Worm (Caenorhabditis elegans) whole organism, L2 larva: ENCODE data around the gene C56E6.7.

ENCODE experiments used
- C34F6.9 ChIP-seq: fragments of 150-350 bp; optimal IDR thresholded peaks from 2 replicates; lab custom pipeline; 2014; ENCODE audit warnings: missing biosample characterization, missing genetic modification characterization
- F13H6.1 ChIP-seq: sonication (generic microtip); optimal IDR thresholded peaks from 2 replicates; lab custom pipeline; 2016; ENCODE audit warnings: missing genetic modification characterization, missing compliant biosample characterization
- R02D3.7 ChIP-seq: fragments of 150-350 bp; optimal IDR thresholded peaks from 2 replicates; lab custom pipeline; 2014; ENCODE audit warnings: missing biosample characterization, missing genetic modification characterization
- Y55F3AM.14 ChIP-seq: fragments of 200-800 bp; sonication (Bioruptor generic); optimal IDR thresholded peaks from 2 replicates; lab custom pipeline; 2018; ENCODE audit warnings: mild to moderate bottlenecking, missing genetic modification characterization, missing compliant biosample characterization
- alr-1 ChIP-seq: fragments of 150-350 bp; optimal IDR thresholded peaks from 2 replicates; lab custom pipeline; 2014; ENCODE audit warnings: missing biosample characterization, missing genetic modification characterization
- aly-2 ChIP-seq: fragments of 150-350 bp; optimal IDR thresholded peaks from 2 replicates; lab custom pipeline; 2014; ENCODE audit warnings: missing biosample characterization, missing genetic modification characterization
- ama-1 ChIP-seq: fragments of 150-350 bp; optimal IDR thresholded peaks from 2 replicates; lab custom pipeline; 2018; ENCODE audit warnings: inconsistent platforms
- blmp-1 ChIP-seq: sonication (generic microtip); optimal IDR thresholded peaks from 2 replicates; lab custom pipeline; 2017; ENCODE audit warnings: missing genetic modification characterization, mild to moderate bottlenecking, missing compliant biosample characterization, antibody characterized with exemption, moderate library complexity; ENCODE audit not compliant: insufficient read depth
- ceh-16 ChIP-seq: fragments of 150-350 bp; optimal IDR thresholded peaks from 2 replicates; lab custom pipeline; 2014; ENCODE audit warnings: missing biosample characterization, missing genetic modification characterization
- ceh-82 ChIP-seq: fragments of 150-350 bp; optimal IDR thresholded peaks from 2 replicates; lab custom pipeline; 2014; ENCODE audit warnings: missing biosample characterization, missing genetic modification characterization
- crh-2 ChIP-seq: sonication (generic microtip); optimal IDR thresholded peaks from 2 replicates; lab custom pipeline; 2017; ENCODE audit warnings: missing biosample characterization, missing genetic modification characterization
- dmd-4 ChIP-seq: sonication (generic microtip); optimal IDR thresholded peaks from 2 replicates; lab custom pipeline; 2017; ENCODE audit warnings: missing biosample characterization, missing genetic modification characterization
- egl-27 ChIP-seq: sonication (generic microtip); optimal IDR thresholded peaks from 3 replicates; lab custom pipeline; 2017; ENCODE audit warnings: missing biosample characterization, missing genetic modification reagents, missing genetic modification characterization
- elt-3 ChIP-seq: sonication (generic microtip); optimal IDR thresholded peaks from 2 replicates; lab custom pipeline; 2017; ENCODE audit warnings: missing biosample characterization, missing genetic modification characterization
- fos-1 ChIP-seq: fragments of 150-350 bp; optimal IDR thresholded peaks from 2 replicates; lab custom pipeline; 2014; ENCODE audit warnings: missing biosample characterization, missing genetic modification characterization
- gmeb-1 ChIP-seq: fragments of 150-350 bp; optimal IDR thresholded peaks from 2 replicates; lab custom pipeline; 2014; ENCODE audit warnings: missing biosample characterization, missing genetic modification characterization
- lin-11 ChIP-seq: fragments of 150-350 bp; sonication (generic microtip); optimal IDR thresholded peaks from 2 replicates; lab custom pipeline; 2014; ENCODE audit warnings: missing biosample characterization, missing genetic modification characterization, inconsistent platforms, mixed read lengths
- lin-13 ChIP-seq: fragments of 150-350 bp; optimal IDR thresholded peaks from 2 replicates; lab custom pipeline; 2014; ENCODE audit warnings: missing biosample characterization, missing genetic modification reagents, missing genetic modification characterization
- lin-39 ChIP-seq: fragments of 150-350 bp; optimal IDR thresholded peaks from 2 replicates; lab custom pipeline; 2014; ENCODE audit warnings: missing biosample characterization, missing genetic modification reagents, missing genetic modification characterization
- lsy-2 ChIP-seq, 2 experiments: fragments of 150-350 bp in 1 of 2; sonication (generic microtip) in 1 of 2; optimal IDR thresholded peaks; 2 replicates each; lab custom pipeline; 2014 to 2017; ENCODE audit warnings: missing biosample characterization in 2 of 2, missing genetic modification characterization in 2 of 2
- mab-5 ChIP-seq: fragments of 150-350 bp; optimal IDR thresholded peaks from 2 replicates; lab custom pipeline; 2014; ENCODE audit warnings: missing biosample characterization, missing genetic modification characterization
- mbf-1 ChIP-seq: sonication (generic microtip); optimal IDR thresholded peaks from 2 replicates; lab custom pipeline; 2017; ENCODE audit warnings: missing biosample characterization, missing genetic modification characterization
- mdl-1 ChIP-seq, 2 experiments: fragments of 150-350 bp in 1 of 2; sonication (generic microtip) in 1 of 2; optimal IDR thresholded peaks; 2 replicates each; lab custom pipeline; 2017; ENCODE audit warnings: missing biosample characterization in 2 of 2, missing genetic modification characterization in 2 of 2
- nhr-10 ChIP-seq: sonication (generic microtip); optimal IDR thresholded peaks from 2 replicates; lab custom pipeline; 2017; ENCODE audit warnings: missing biosample characterization, missing genetic modification characterization
- nhr-11 ChIP-seq: fragments of 150-350 bp; optimal IDR thresholded peaks from 2 replicates; lab custom pipeline; 2014; ENCODE audit warnings: missing biosample characterization, missing genetic modification characterization
- nhr-12 ChIP-seq: fragments of 150-350 bp; optimal IDR thresholded peaks from 2 replicates; lab custom pipeline; 2014; ENCODE audit warnings: missing biosample characterization, missing genetic modification characterization
- nhr-129 ChIP-seq: fragments of 150-350 bp; optimal IDR thresholded peaks from 2 replicates; lab custom pipeline; 2014; ENCODE audit warnings: missing biosample characterization, missing genetic modification characterization
- nhr-21 ChIP-seq: fragments of 150-350 bp; optimal IDR thresholded peaks from 2 replicates; lab custom pipeline; 2014; ENCODE audit warnings: missing biosample characterization, missing genetic modification characterization
- nhr-23 ChIP-seq: fragments of 150-350 bp; optimal IDR thresholded peaks from 2 replicates; lab custom pipeline; 2014; ENCODE audit warnings: missing biosample characterization, missing genetic modification reagents, missing genetic modification characterization
- nhr-237 ChIP-seq: fragments of 150-350 bp; optimal IDR thresholded peaks from 2 replicates; lab custom pipeline; 2014; ENCODE audit warnings: missing biosample characterization, missing genetic modification characterization
- nhr-25 ChIP-seq: fragments of 150-350 bp; sonication (generic microtip); optimal IDR thresholded peaks from 3 replicates; lab custom pipeline; 2014; ENCODE audit warnings: missing biosample characterization, missing genetic modification characterization
- nhr-6 ChIP-seq: fragments of 150-350 bp; optimal IDR thresholded peaks from 2 replicates; lab custom pipeline; 2014; ENCODE audit warnings: missing biosample characterization, missing genetic modification characterization
- nhr-77 ChIP-seq: fragments of 150-350 bp; optimal IDR thresholded peaks from 2 replicates; lab custom pipeline; 2014; ENCODE audit warnings: missing biosample characterization, missing genetic modification characterization
- peb-1 ChIP-seq: fragments of 150-350 bp; optimal IDR thresholded peaks from 2 replicates; lab custom pipeline; 2014; ENCODE audit warnings: missing biosample characterization, missing genetic modification characterization
- skn-1 ChIP-seq: sonication (generic microtip); optimal IDR thresholded peaks from 2 replicates; lab custom pipeline; 2017; ENCODE audit warnings: missing biosample characterization, missing genetic modification characterization
- sma-3 ChIP-seq: sonication (generic microtip); optimal IDR thresholded peaks from 2 replicates; lab custom pipeline; 2016; ENCODE audit warnings: missing genetic modification reagents, missing genetic modification characterization, missing compliant biosample characterization
- sma-9 ChIP-seq, 2 experiments: fragments of 150-350 bp in 1 of 2; sonication (generic microtip) in 1 of 2; optimal IDR thresholded peaks; 2 replicates each; lab custom pipeline; 2014 to 2016; ENCODE audit warnings: missing genetic modification characterization in 2 of 2, mild to moderate bottlenecking in 1 of 2, missing biosample characterization in 1 of 2, missing compliant biosample characterization in 1 of 2, missing genetic modification reagents in 1 of 2, moderate library complexity in 1 of 2
- snpc-4 ChIP-seq: fragments of 150-350 bp; optimal IDR thresholded peaks from 2 replicates; lab custom pipeline; 2014; ENCODE audit warnings: missing biosample characterization, missing genetic modification characterization
- unc-39 ChIP-seq: fragments of 150-350 bp; optimal IDR thresholded peaks from 2 replicates; lab custom pipeline; 2014; ENCODE audit warnings: missing biosample characterization, missing genetic modification characterization
- unc-55 ChIP-seq: fragments of 150-350 bp; sonication (generic microtip); optimal IDR thresholded peaks from 3 replicates; lab custom pipeline; 2014; ENCODE audit warnings: missing biosample characterization, missing genetic modification reagents, missing genetic modification characterization
- unc-62 ChIP-seq: fragments of 150-350 bp; optimal IDR thresholded peaks from 2 replicates; lab custom pipeline; 2014; ENCODE audit warnings: missing biosample characterization, missing genetic modification reagents, missing genetic modification characterization
- zag-1 ChIP-seq: fragments of 150-350 bp; optimal IDR thresholded peaks from 2 replicates; lab custom pipeline; 2014; ENCODE audit warnings: missing biosample characterization, missing genetic modification characterization
- ztf-11 ChIP-seq: sonication (generic microtip); optimal IDR thresholded peaks from 2 replicates; lab custom pipeline; 2017; ENCODE audit warnings: missing biosample characterization, missing genetic modification characterization
- ztf-4 ChIP-seq: fragments of 150-350 bp; optimal IDR thresholded peaks from 2 replicates; lab custom pipeline; 2014; ENCODE audit warnings: missing biosample characterization, missing genetic modification characterization

C56E6.7 gene

DNA sequence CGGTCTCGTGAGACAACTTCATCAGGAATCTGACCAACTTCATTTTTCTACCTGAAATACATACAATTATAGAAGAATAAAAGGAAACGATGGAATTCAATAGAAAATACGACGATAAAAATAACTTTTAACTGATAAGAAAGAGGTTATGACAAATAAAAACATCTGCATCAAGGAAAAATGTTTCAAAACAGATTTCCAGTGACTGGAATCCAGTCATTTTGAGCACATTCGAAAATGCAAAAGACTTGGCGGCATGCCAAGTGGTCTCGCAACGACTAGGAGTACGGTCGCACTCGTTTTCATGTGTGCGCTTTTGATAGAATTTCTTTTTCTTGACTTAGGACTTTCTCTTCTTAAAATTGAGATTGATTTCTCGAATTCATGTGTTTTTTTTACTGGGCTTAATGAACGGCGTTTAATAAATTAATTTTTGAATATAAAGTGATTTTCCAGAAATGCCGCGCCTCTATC is 26.6 kb upstream of the C56E6.7 start, which contains the start of the genes snr-3 and rsp-5 (continued):
- TF ChIP-seq nhr-6 (tag; lab: Kevin White, UChicago) (peak; percentile 35), ztf-4 (tag; lab: Kevin White, UChicago) (no peak), nhr-25 (peak; percentile 60), nhr-237 (tag; lab: Kevin White, UChicago) (no peak), nhr-10 (no peak), aly-2 (tag; lab: Kevin White, UChicago) (no peak)

DNA sequence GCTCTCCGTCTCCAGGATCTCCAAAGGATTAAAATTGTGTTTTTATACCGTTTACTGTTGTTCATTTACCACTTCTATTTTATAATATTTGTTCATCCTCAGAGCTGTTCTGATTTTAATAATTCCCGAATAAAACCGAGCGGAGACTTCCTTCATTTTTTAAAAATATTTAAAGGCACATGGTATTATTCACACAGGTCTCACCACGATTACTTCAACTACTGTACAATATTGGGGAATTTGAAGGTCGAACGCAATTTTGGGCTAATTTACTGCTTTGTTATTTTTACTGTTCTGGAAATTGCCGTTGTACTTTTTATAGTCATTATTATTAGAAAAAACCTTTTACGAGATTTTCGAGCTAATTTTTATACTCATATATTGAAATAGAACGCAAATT is 25.2 kb upstream of the C56E6.7 start:
- TF ChIP-seq dmd-4 (tag; lab: Kevin White, UChicago) (no peak), ztf-11 (no peak), crh-2 (tag; lab: Kevin White, UChicago) (no peak), nhr-77 (tag; lab: Kevin White, UChicago) (no peak), lin-13 (GFP tag; lab: Kevin White, UChicago) (no peak), blmp-1 (tag; lab: Kevin White, UChicago) (no peak), Y55F3AM.14 (no peak), R02D3.7 (tag; lab: Kevin White, UChicago) (no peak), nhr-129 (tag; lab: Kevin White, UChicago) (no peak), aly-2 (tag; lab: Kevin White, UChicago) (no peak), unc-39 (no peak), F13H6.1 (tag; lab: Kevin White, UChicago) (no peak), nhr-10 (no peak), lsy-2 (tag; optimal IDR thresholded peaks at IDR 0.05; lab: Kevin White, UChicago) (no peak), elt-3 (no peak), unc-62 (no peak), ceh-82 (tag; lab: Kevin White, UChicago) (no peak)

DNA sequence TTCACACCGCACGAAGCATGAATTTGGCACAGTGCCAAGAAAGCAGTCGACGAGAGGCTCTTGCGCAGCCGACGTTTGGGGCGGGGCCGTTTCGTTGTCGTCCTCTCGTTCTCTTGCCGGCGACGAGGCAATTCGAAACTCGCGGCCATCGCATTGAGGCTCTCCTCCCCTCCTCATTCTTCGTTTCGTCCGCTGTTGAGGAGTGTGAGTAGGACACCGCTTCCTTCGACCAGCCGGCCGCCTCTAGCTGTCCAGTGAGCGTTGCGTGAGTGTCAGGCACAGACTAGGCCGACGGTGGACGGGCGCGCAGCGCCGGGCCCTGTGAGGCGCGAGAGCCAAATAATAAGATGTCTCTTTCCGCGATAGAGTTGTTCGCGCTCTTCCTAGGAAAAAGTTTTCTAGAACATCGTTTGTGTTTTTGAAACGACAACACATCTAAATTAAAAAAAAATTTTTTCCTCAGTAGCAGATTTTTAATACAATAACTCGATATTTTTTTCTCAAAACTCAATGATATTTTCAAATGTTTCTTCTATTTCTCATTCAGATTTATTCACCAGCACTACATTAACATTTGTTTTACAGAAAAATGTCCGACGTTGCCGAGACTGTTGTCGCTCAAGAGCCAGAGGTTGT is 24.4 kb upstream of the C56E6.7 start, which contains the start of the genes T28D9.11 and T28D9.1:
Gene T28D9.11, minus strand, starts transcription at position 177 of the 636 bp plus-strand sequence.
Gene T28D9.1, plus strand, starts transcription at position 586 of the 636 bp plus-strand sequence.
- no peak for TF ChIP-seq nhr-11 (tag; lab: Kevin White, UChicago)
- TF ChIP-seq ama-1: peak; percentile 23
- peak; percentile 5 for TF ChIP-seq ceh-16 (tag; lab: Kevin White, UChicago)
- TF ChIP-seq nhr-129 (tag; lab: Kevin White, UChicago): peak; percentile 82
- peak; percentile 34 for TF ChIP-seq fos-1 (tag; lab: Kevin White, UChicago)
- TF ChIP-seq lsy-2 (tag; optimal IDR thresholded peaks at IDR 0.05; lab: Kevin White, UChicago): peak in 1 of 2 experiments; percentile 68
- peak; percentile 40 for TF ChIP-seq zag-1 (tag; lab: Kevin White, UChicago)
- no peak for TF ChIP-seq lin-39 (tag; lab: Kevin White, UChicago)
- TF ChIP-seq mab-5 (tag; lab: Kevin White, UChicago): no peak
- no peak for TF ChIP-seq skn-1
- TF ChIP-seq unc-55: peak; percentile 66
- no peak for TF ChIP-seq sma-3 (GFP tag; lab: Kevin White, UChicago)
- TF ChIP-seq F13H6.1 (tag; lab: Kevin White, UChicago): peak; percentile 67
- TF ChIP-seq nhr-25: no peak
- TF ChIP-seq dmd-4 (tag; lab: Kevin White, UChicago): no peak
- no peak for TF ChIP-seq gmeb-1 (tag; lab: Kevin White, UChicago)
- TF ChIP-seq nhr-21 (tag; lab: Kevin White, UChicago): peak; percentile 45
- peak; percentile 9 for TF ChIP-seq egl-27 (tag; lab: Kevin White, UChicago)
- TF ChIP-seq C34F6.9: peak; percentile 47
- peak; percentile 60 for TF ChIP-seq lin-11 (tag; lab: Kevin White, UChicago)
- no peak for TF ChIP-seq peb-1 (tag; lab: Kevin White, UChicago)
- TF ChIP-seq crh-2 (tag; lab: Kevin White, UChicago): peak; percentile 3
- peak; percentile 19 for TF ChIP-seq lin-13 (GFP tag; lab: Kevin White, UChicago)
- TF ChIP-seq blmp-1 (tag; lab: Kevin White, UChicago): no peak
- TF ChIP-seq Y55F3AM.14: no peak
- peak; percentile 9 to 41 for TF ChIP-seq mdl-1 (tag; optimal IDR thresholded peaks at IDR 0.05; lab: Kevin White, UChicago)
- peak; percentile 7 for TF ChIP-seq sma-9 (GFP tag; optimal IDR thresholded peaks at IDR 0.05; lab: Kevin White, UChicago)
- no peak for TF ChIP-seq sma-9 (tag; optimal IDR thresholded peaks at IDR 0.05; lab: Kevin White, UChicago)
- peak; percentile 36 for TF ChIP-seq unc-39
- no peak for TF ChIP-seq alr-1 (tag; lab: Kevin White, UChicago)
- no peak for TF ChIP-seq elt-3
- TF ChIP-seq nhr-77 (tag; lab: Kevin White, UChicago): no peak
- TF ChIP-seq aly-2 (tag; lab: Kevin White, UChicago): no peak
- TF ChIP-seq unc-62: no peak
- no peak for TF ChIP-seq nhr-10
- TF ChIP-seq nhr-23 (tag; lab: Kevin White, UChicago): no peak
- no peak for TF ChIP-seq ztf-11
- TF ChIP-seq mbf-1 (tag; lab: Kevin White, UChicago): no peak
- no peak for TF ChIP-seq R02D3.7 (tag; lab: Kevin White, UChicago)
- TF ChIP-seq nhr-12 (tag; lab: Kevin White, UChicago): no peak
- peak; percentile 94 for TF ChIP-seq snpc-4 (tag; lab: Kevin White, UChicago)
- TF ChIP-seq, all 48 proteins: peak for 18
